Worm (Caenorhabditis elegans) whole organism, mixed stage, embryonic: ENCODE data around the gene trx-1.

Source experiments
- nhr-2 ChIP-seq: fragments of 150-350 bp; optimal IDR thresholded peaks from 2 replicates; lab custom pipeline; 2014; ENCODE audit warnings: missing biosample characterization, missing genetic modification characterization
- nhr-237 ChIP-seq: fragments of 150-350 bp; optimal IDR thresholded peaks from 2 replicates; lab custom pipeline; 2014; ENCODE audit warnings: missing biosample characterization, missing genetic modification characterization
- nhr-28 ChIP-seq: fragments of 150-350 bp; optimal IDR thresholded peaks from 2 replicates; lab custom pipeline; 2014; ENCODE audit warnings: missing biosample characterization, missing genetic modification characterization
- pha-4 ChIP-seq: fragments of 150-350 bp; optimal IDR thresholded peaks from 2 replicates; lab custom pipeline; 2018; ENCODE audit warnings: missing biosample characterization, missing genetic modification reagents, missing genetic modification characterization
- sptf-1 ChIP-seq: sonication (generic microtip); optimal IDR thresholded peaks from 2 replicates; lab custom pipeline; 2017; ENCODE audit warnings: mild to moderate bottlenecking, missing genetic modification characterization, moderate library complexity, missing compliant biosample characterization
- unc-62 ChIP-seq: fragments of 150-350 bp; optimal IDR thresholded peaks from 2 replicates; lab custom pipeline; 2014; ENCODE audit warnings: missing biosample characterization, missing genetic modification reagents, missing genetic modification characterization
- ztf-11 ChIP-seq: fragments of 150-350 bp; optimal IDR thresholded peaks from 2 replicates; lab custom pipeline; 2014; ENCODE audit warnings: missing biosample characterization, missing genetic modification characterization

DNA sequence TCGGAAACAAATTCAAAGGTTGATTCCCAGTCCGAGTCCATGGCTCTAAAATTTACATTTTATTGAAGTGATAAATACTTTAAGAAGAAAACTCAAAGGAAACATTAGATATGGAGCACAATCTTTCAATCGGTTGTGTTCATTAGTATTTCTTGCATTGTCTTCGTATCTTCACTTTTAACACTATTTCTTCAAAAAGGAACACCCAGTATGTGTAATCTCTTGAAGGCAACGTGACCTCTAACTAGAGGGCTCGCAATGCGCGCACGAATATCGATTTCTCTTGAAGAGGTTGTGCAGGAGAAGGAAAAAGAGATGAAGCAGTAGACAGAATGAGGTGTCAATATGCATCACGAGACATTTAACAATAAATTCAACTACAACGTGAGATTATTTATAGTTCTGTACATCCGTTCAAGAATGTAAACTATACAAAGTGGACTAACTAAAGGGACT is 1.7 kb upstream of the trx-1 start, which contains the start of the genes B0228.6 and B0228.1:
- TF ChIP-seq unc-62 (GFP tag; lab: Kevin White, UChicago) (no peak), nhr-2 (no peak), ztf-11 (tag; lab: Kevin White, UChicago) (no peak), pha-4 (tag; lab: Kevin White, UChicago) (no peak), sptf-1 (tag; lab: Kevin White, UChicago) (no peak), nhr-28 (no peak), nhr-237 (tag; lab: Kevin White, UChicago) (no peak)
